Fruit fly (Drosophila melanogaster) whole organism, embryonic: Measurements from ENCODE around the gene Ilp4.

Experiments used
- Adf1 ChIP-seq: fragments of 200-800 bp; sonication (Bioruptor generic); IDR thresholded peaks from 2 replicates; pipeline ENCODE4 v1.3.6; 2022; ENCODE audit warnings: missing biosample characterization, missing genetic modification characterization
- CG10462 ChIP-seq: fragments of 200-800 bp; sonication (Bioruptor generic); optimal IDR thresholded peaks from 2 replicates; lab custom pipeline; 2016; ENCODE audit warnings: missing biosample characterization, missing genetic modification characterization
- CG12236 ChIP-seq: fragments of 200-800 bp; sonication (Bioruptor generic); optimal IDR thresholded peaks from 2 replicates; lab custom pipeline; 2016; ENCODE audit warnings: missing biosample characterization, missing genetic modification characterization
- CG13123 ChIP-seq: fragments of 200-800 bp; sonication (Bioruptor generic); optimal IDR thresholded peaks from 2 replicates; lab custom pipeline; 2016; ENCODE audit warnings: missing biosample characterization, missing genetic modification characterization
- CG14014 ChIP-seq: fragments of 200-800 bp; sonication (Bioruptor generic); IDR thresholded peaks from 2 replicates; pipeline ENCODE4 v1.3.6; 2022; ENCODE audit warnings: missing biosample characterization, missing genetic modification characterization
- CG14050 ChIP-seq: fragments of 200-800 bp; sonication (Bioruptor generic); IDR thresholded peaks from 3 replicates; pipeline ENCODE4 v1.3.6; 2022; ENCODE audit warnings: missing biosample characterization, missing genetic modification characterization
- CG14860 ChIP-seq: fragments of 200-800 bp; sonication (Bioruptor generic); IDR thresholded peaks from 3 replicates; pipeline ENCODE4 v1.3.6; 2022; ENCODE audit warnings: missing biosample characterization, missing genetic modification characterization; ENCODE audit not compliant: partially characterized antibody
- CG16813 ChIP-seq: fragments of 200-800 bp; sonication (Bioruptor generic); IDR thresholded peaks from 3 replicates; pipeline ENCODE4 v1.3.6; 2022; ENCODE audit warnings: missing biosample characterization, missing genetic modification characterization; ENCODE audit not compliant: partially characterized antibody
- CG31365 ChIP-seq: fragments of 200-800 bp; sonication (Bioruptor generic); optimal IDR thresholded peaks from 2 replicates; lab custom pipeline; 2018; ENCODE audit warnings: missing biosample characterization, mild to moderate bottlenecking, missing genetic modification characterization
- CG7372 ChIP-seq: fragments of 200-800 bp; sonication (Bioruptor generic); IDR thresholded peaks from 2 replicates; pipeline ENCODE4 v1.3.6; 2022; ENCODE audit warnings: missing biosample characterization, missing genetic modification characterization
- CG9609 ChIP-seq: fragments of 200-800 bp; sonication (Bioruptor generic); optimal IDR thresholded peaks from 3 replicates; lab custom pipeline; 2016; ENCODE audit warnings: missing biosample characterization, missing genetic modification characterization
- CG9727 ChIP-seq: fragments of 200-800 bp; sonication (Bioruptor generic); optimal IDR thresholded peaks from 3 replicates; lab custom pipeline; 2017; ENCODE audit warnings: missing biosample characterization, mild to moderate bottlenecking, missing genetic modification characterization
- CG9932 ChIP-seq: fragments of 200-800 bp; sonication (Bioruptor generic); IDR thresholded peaks from 2 replicates; pipeline ENCODE4 v1.3.6; 2022; ENCODE audit warnings: missing biosample characterization, missing genetic modification characterization
- D19B ChIP-seq: fragments of 200-800 bp; sonication (Bioruptor generic); optimal IDR thresholded peaks from 2 replicates; lab custom pipeline; 2017; ENCODE audit warnings: missing biosample characterization, mild to moderate bottlenecking, missing genetic modification characterization
- Dfd ChIP-seq, 2 experiments: fragments of >200 bp; optimal IDR thresholded peaks; 2 replicates each; lab custom pipeline; 2017; ENCODE audit warnings: missing biosample characterization in 2 of 2, missing genetic modification characterization in 2 of 2
- Doc3 ChIP-seq: fragments of 200-800 bp; sonication (Bioruptor generic); IDR thresholded peaks from 3 replicates; pipeline ENCODE4 v1.3.6; 2022; ENCODE audit warnings: missing biosample characterization, missing genetic modification characterization; ENCODE audit not compliant: partially characterized antibody
- Elba2 ChIP-seq: fragments of 200-800 bp; sonication (Bioruptor generic); optimal IDR thresholded peaks from 3 replicates; lab custom pipeline; 2016; ENCODE audit warnings: missing biosample characterization, missing genetic modification characterization
- GATAe ChIP-seq: fragments of 200-800 bp; sonication (Bioruptor generic); conservative IDR thresholded peaks from 2 replicates; pipeline ENCODE4 v1.3.6; 2022; ENCODE audit warnings: missing biosample characterization, missing genetic modification characterization
- H15 ChIP-seq: fragments of 200-800 bp; sonication (Bioruptor generic); IDR thresholded peaks from 3 replicates; pipeline ENCODE4 v1.3.6; 2022; ENCODE audit warnings: missing biosample characterization, missing genetic modification characterization
- H2.0 ChIP-seq: fragments of 200-800 bp; sonication (Bioruptor generic); IDR thresholded peaks from 2 replicates; pipeline ENCODE4 v1.3.6; 2022; ENCODE audit warnings: missing biosample characterization, missing genetic modification characterization
- Hmr ChIP-seq: fragments of 200-800 bp; sonication (Bioruptor generic); optimal IDR thresholded peaks from 3 replicates; lab custom pipeline; 2017; ENCODE audit warnings: mild to moderate bottlenecking, missing biosample characterization, missing genetic modification reagents, missing genetic modification characterization
- Hr3 ChIP-seq: fragments of 200-800 bp; sonication (Bioruptor generic); optimal IDR thresholded peaks from 3 replicates; lab custom pipeline; 2016; ENCODE audit warnings: missing biosample characterization, missing genetic modification characterization
- Mad ChIP-seq: fragments of 200-800 bp; sonication (Bioruptor generic); optimal IDR thresholded peaks from 2 replicates; lab custom pipeline; 2016; ENCODE audit warnings: missing biosample characterization, missing genetic modification characterization
- Med ChIP-seq: fragments of 200-800 bp; sonication (Bioruptor generic); peaks from one replicate; lab custom pipeline; 2016; ENCODE audit warnings: missing biosample characterization, missing genetic modification characterization, mild to moderate bottlenecking, inconsistent platforms, moderate library complexity
- Oaz ChIP-seq: fragments of 200-800 bp; sonication (Bioruptor generic); IDR thresholded peaks from 2 replicates; pipeline ENCODE4 v1.3.6; 2022; ENCODE audit warnings: missing biosample characterization, missing genetic modification characterization
- Poxn ChIP-seq: fragments of 200-800 bp; sonication (Bioruptor generic); IDR thresholded peaks from 2 replicates; pipeline ENCODE4 v1.3.6; 2022; ENCODE audit warnings: missing biosample characterization, missing genetic modification characterization
- Ravus ChIP-seq: fragments of 200-800 bp; sonication (Bioruptor generic); IDR thresholded peaks from 2 replicates; pipeline ENCODE4 v1.3.6; 2022; ENCODE audit warnings: missing biosample characterization, missing genetic modification characterization
- Rfx ChIP-seq: fragments of 200-800 bp; sonication (Bioruptor generic); IDR thresholded peaks from 2 replicates; pipeline ENCODE4 v1.3.6; 2022; ENCODE audit warnings: missing biosample characterization, missing genetic modification characterization
- Sin3A ChIP-seq: fragments of >200 bp; optimal IDR thresholded peaks from 2 replicates; lab custom pipeline; 2018
- Sox100B ChIP-seq: fragments of 200-800 bp; sonication (Bioruptor generic); optimal IDR thresholded peaks from 3 replicates; lab custom pipeline; 2018; ENCODE audit warnings: missing biosample characterization, mild to moderate bottlenecking, missing genetic modification characterization
- TFAM ChIP-seq: fragments of 200-800 bp; sonication (Bioruptor generic); optimal IDR thresholded peaks from 2 replicates; lab custom pipeline; 2017; ENCODE audit warnings: missing biosample characterization, missing genetic modification characterization, inconsistent platforms
- abd-A ChIP-seq: fragments of 200-800 bp; sonication (Bioruptor generic); optimal IDR thresholded peaks from 3 replicates; lab custom pipeline; 2019; ENCODE audit warnings: missing biosample characterization, mild to moderate bottlenecking, missing genetic modification characterization, moderate library complexity
- eve ChIP-seq, 2 experiments: fragments of >200 bp; optimal IDR thresholded peaks; 2 replicates each; lab custom pipeline; 2017; ENCODE audit warnings: missing biosample characterization in 2 of 2, missing genetic modification characterization in 2 of 2
- fd64A ChIP-seq: fragments of 200-800 bp; sonication (Bioruptor generic); optimal IDR thresholded peaks from 3 replicates; lab custom pipeline; 2018; ENCODE audit warnings: missing biosample characterization, mild to moderate bottlenecking, missing genetic modification characterization
- hb ChIP-seq: fragments of 200-800 bp; sonication (Bioruptor generic); IDR thresholded peaks from 3 replicates; pipeline ENCODE4 v1.3.6; 2022; ENCODE audit warnings: missing biosample characterization, missing genetic modification characterization; ENCODE audit not compliant: partially characterized antibody
- jigr1 ChIP-seq: fragments of 200-800 bp; sonication (Bioruptor generic); IDR thresholded peaks from 3 replicates; pipeline ENCODE4 v1.3.6; 2022; ENCODE audit warnings: missing biosample characterization, missing genetic modification characterization
- maf-S ChIP-seq: fragments of 200-800 bp; sonication (Bioruptor generic); optimal IDR thresholded peaks from 2 replicates; lab custom pipeline; 2016; ENCODE audit warnings: missing biosample characterization, missing genetic modification characterization
- nerfin-2 ChIP-seq: fragments of 200-800 bp; sonication (Bioruptor generic); IDR thresholded peaks from 2 replicates; pipeline ENCODE4 v1.3.6; 2022; ENCODE audit warnings: missing biosample characterization, missing genetic modification characterization; ENCODE audit not compliant: partially characterized antibody
- odd ChIP-seq: fragments of 200-800 bp; sonication (Bioruptor generic); optimal IDR thresholded peaks from 2 replicates; lab custom pipeline; 2017; ENCODE audit warnings: missing biosample characterization, mild to moderate bottlenecking, missing genetic modification characterization
- org-1 ChIP-seq: fragments of 200-800 bp; sonication (Bioruptor generic); optimal IDR thresholded peaks from 2 replicates; lab custom pipeline; 2017; ENCODE audit warnings: missing biosample characterization, missing genetic modification characterization
- phol ChIP-seq: fragments of 200-800 bp; sonication (Bioruptor generic); optimal IDR thresholded peaks from 3 replicates; lab custom pipeline; 2018; ENCODE audit warnings: missing biosample characterization, mild to moderate bottlenecking, missing genetic modification characterization, moderate library complexity
- rib ChIP-seq: fragments of 200-800 bp; sonication (Bioruptor generic); IDR thresholded peaks from 2 replicates; pipeline ENCODE4 v1.3.6; 2022; ENCODE audit warnings: missing biosample characterization, missing genetic modification characterization
- sens ChIP-seq: fragments of 200-800 bp; sonication (Bioruptor generic); peaks from one replicate; lab custom pipeline; 2016; ENCODE audit warnings: missing biosample characterization, missing genetic modification characterization
- sima ChIP-seq: fragments of 200-800 bp; sonication (Bioruptor generic); optimal IDR thresholded peaks from 2 replicates; lab custom pipeline; 2016; ENCODE audit warnings: missing biosample characterization, missing genetic modification characterization
- sob ChIP-seq: fragments of 200-800 bp; sonication (Bioruptor generic); IDR thresholded peaks from 2 replicates; pipeline ENCODE4 v1.3.6; 2022; ENCODE audit warnings: missing biosample characterization, missing genetic modification characterization
- sqz ChIP-seq: fragments of 200-800 bp; sonication (Bioruptor generic); optimal IDR thresholded peaks from 3 replicates; lab custom pipeline; 2018; ENCODE audit warnings: missing biosample characterization, mild to moderate bottlenecking, missing genetic modification characterization
- sug ChIP-seq: fragments of 200-800 bp; optimal IDR thresholded peaks from 2 replicates; lab custom pipeline; 2019; ENCODE audit warnings: missing biosample characterization, mild to moderate bottlenecking, missing genetic modification characterization, moderate library complexity
- tap ChIP-seq: fragments of 200-800 bp; optimal IDR thresholded peaks from 3 replicates; lab custom pipeline; 2019; ENCODE audit warnings: missing biosample characterization, mild to moderate bottlenecking, missing genetic modification characterization, moderate library complexity
- tgo ChIP-seq: fragments of 200-800 bp; sonication (Bioruptor generic); IDR thresholded peaks from 3 replicates; pipeline ENCODE4 v1.3.6; 2022; ENCODE audit warnings: missing biosample characterization, missing genetic modification characterization
- tna ChIP-seq: fragments of 200-800 bp; sonication (Bioruptor generic); IDR thresholded peaks from 2 replicates; pipeline ENCODE4 v1.3.6; 2022; ENCODE audit warnings: missing biosample characterization, missing genetic modification characterization; ENCODE audit not compliant: partially characterized antibody
- unc-4 ChIP-seq: fragments of 200-800 bp; sonication (Bioruptor generic); IDR thresholded peaks from 2 replicates; pipeline ENCODE4 v1.3.6; 2022; ENCODE audit warnings: missing biosample characterization, missing genetic modification characterization; ENCODE audit not compliant: partially characterized antibody

The Ilp4 gene

dm6 chr3L:9846577-9847342 is 42.7 kb upstream of the Ilp4 start (continued):
- no peak for TF ChIP-seq CG10462 (GFP tag; lab: Kevin White, UChicago)
- no peak for TF ChIP-seq CG9609 (GFP tag; lab: Kevin White, UChicago)
- peak; percentile 74; the same call in 1 of the 2 replicates for TF ChIP-seq tna
- no peak for TF ChIP-seq nerfin-2 (GFP tag; lab: Robert Waterston, UW)
- no peak for TF ChIP-seq Poxn (GFP tag; lab: Robert Waterston, UW)
- no peak for TF ChIP-seq CG31365
- TF ChIP-seq CG14860 (GFP tag; lab: Robert Waterston, UW) = 0 out of 3 replicates have a peak, but pooled peaks have one; percentile 26
- TF ChIP-seq tgo (GFP tag; lab: Robert Waterston, UW) = no peak
- no peak for TF ChIP-seq Hr3 (GFP tag; lab: Kevin White, UChicago)
- TF ChIP-seq eve (GFP tag; optimal IDR thresholded peaks at IDR 0.05; lab: Kevin White, UChicago) = no peak
- no peak for TF ChIP-seq H15
- TF ChIP-seq Ravus (GFP tag; lab: Robert Waterston, UW) = no peak
- TF ChIP-seq Dfd (GFP tag; optimal IDR thresholded peaks at IDR 0.05; lab: Kevin White, UChicago) = no peak
- peak; percentile 32 for TF ChIP-seq sug (tag; lab: Kevin White, UChicago)
- TF ChIP-seq org-1 (GFP tag; lab: Kevin White, UChicago) = no peak
- TF ChIP-seq Hmr (GFP tag; lab: Kevin White, UChicago) = peak; percentile 25
- TF ChIP-seq CG16813 (GFP tag; lab: Robert Waterston, UW) = peak; percentile 54
- TF ChIP-seq CG14050 (GFP tag; lab: Robert Waterston, UW) = no peak
- no peak for TF ChIP-seq CG13123 (GFP tag; lab: Kevin White, UChicago)
- TF ChIP-seq Oaz (GFP tag; lab: Robert Waterston, UW) = no peak
- TF ChIP-seq Elba2 (GFP tag; lab: Kevin White, UChicago) = no peak
- TF ChIP-seq phol = no peak
- peak; percentile 70 for TF ChIP-seq rib (GFP tag; lab: Robert Waterston, UW)
- TF ChIP-seq sens (GFP tag; lab: Kevin White, UChicago) = no peak
- TF ChIP-seq sima (GFP tag; lab: Kevin White, UChicago) = no peak
- TF ChIP-seq sqz (GFP tag; lab: Kevin White, UChicago) = no peak
- no peak for TF ChIP-seq Sin3A (lab: Kevin White, UChicago)
- peak; percentile 23; the same call in 1 of the 2 replicates for TF ChIP-seq Rfx (GFP tag; lab: Robert Waterston, UW)
- TF ChIP-seq CG9727 (GFP tag; lab: Kevin White, UChicago) = no peak
- TF ChIP-seq Adf1 (GFP tag; lab: Robert Waterston, UW) = no peak
- no peak for TF ChIP-seq H2.0 (GFP tag; lab: Robert Waterston, UW)
- TF ChIP-seq tap (tag; lab: Kevin White, UChicago) = no peak
- TF ChIP-seq hb (GFP tag; lab: Robert Waterston, UW) = peak; percentile 63; the same call in 1 of the 3 replicates
- TF ChIP-seq GATAe (GFP tag; lab: Robert Waterston, UW) = no peak; the same call in 1 of the 2 replicates
- no peak for TF ChIP-seq fd64A (GFP tag; lab: Kevin White, UChicago)
- TF ChIP-seq D19B (GFP tag; lab: Kevin White, UChicago) = peak; percentile 64
- 0 out of 2 replicates have a peak, but pooled peaks have one; percentile 14 for TF ChIP-seq sob (GFP tag; lab: Robert Waterston, UW)
- no peak for TF ChIP-seq unc-4 (GFP tag; lab: Robert Waterston, UW)
- TF ChIP-seq Sox100B (GFP tag; lab: Kevin White, UChicago) = no peak
- TF ChIP-seq jigr1 (GFP tag; lab: Robert Waterston, UW) = no peak
- TF ChIP-seq maf-S (GFP tag; lab: Kevin White, UChicago) = no peak
- no peak for TF ChIP-seq Mad (GFP tag; lab: Kevin White, UChicago)
- TF ChIP-seq CG7372 = no peak
- TF ChIP-seq CG14014 (GFP tag; lab: Robert Waterston, UW) = no peak
- TF ChIP-seq odd (GFP tag; lab: Kevin White, UChicago) = no peak
- TF ChIP-seq CG12236 (GFP tag; lab: Kevin White, UChicago) = no peak
- peak; percentile 6; the same call in 1 of the 2 replicates for TF ChIP-seq CG9932 (GFP tag; lab: Robert Waterston, UW)
- peak; percentile 11 for TF ChIP-seq Med (GFP tag; lab: Kevin White, UChicago)
- TF ChIP-seq Doc3 (GFP tag; lab: Robert Waterston, UW) = no peak
- no peak for TF ChIP-seq TFAM (GFP tag; lab: Kevin White, UChicago)
- no peak for TF ChIP-seq abd-A (tag; lab: Kevin White, UChicago)
